Worm (Caenorhabditis elegans): ENCODE data around the gene nucl-1.

- no peak for TF ChIP-seq T07F8.4 (tag; optimal IDR thresholded peaks at IDR 0.05)
- no peak for TF ChIP-seq ceh-100 (GFP tag; IDR thresholded peaks at IDR 0.05)
- TF ChIP-seq snpc-4 (GFP tag; optimal IDR thresholded peaks at IDR 0.05) = no peak
- no peak for TF ChIP-seq snpc-4 (tag; optimal IDR thresholded peaks at IDR 0.05)
- TF ChIP-seq hmg-20 (GFP tag; IDR thresholded peaks at IDR 0.05) = no peak
- TF ChIP-seq Y79H2A.3 (GFP tag; conservative IDR thresholded peaks at IDR 0.05) = no peak
- no peak for TF ChIP-seq sea-2 (GFP tag; IDR thresholded peaks at IDR 0.05)
These were observed 14.1 kb downstream of the nucl-1 start, which contains the start of gene K07H8.11 for ce11 chrIV:8275232-8275631.

Data from whole organism, young adult.